Fruit fly (Drosophila melanogaster) whole organism, embryonic: ENCODE results near the gene ppk24.

ENCODE experiments used
- CG10209 ChIP-seq: fragments of 200-800 bp; sonication (Bioruptor generic); optimal IDR thresholded peaks from 3 replicates; lab custom pipeline; 2017; ENCODE audit warnings: missing biosample characterization, mild to moderate bottlenecking, missing genetic modification characterization, missing genetic modification reagents
- CG10267 ChIP-seq: fragments of 200-800 bp; sonication (Bioruptor generic); optimal IDR thresholded peaks from 2 replicates; lab custom pipeline; 2018; ENCODE audit warnings: missing biosample characterization, mild to moderate bottlenecking, missing genetic modification characterization, moderate library complexity
- CG10274 ChIP-seq: fragments of 200-800 bp; sonication (Bioruptor generic); optimal IDR thresholded peaks from 3 replicates; lab custom pipeline; 2017; ENCODE audit warnings: missing biosample characterization, mild to moderate bottlenecking, missing genetic modification characterization
- CG11696 ChIP-seq: fragments of 200-800 bp; sonication (Bioruptor generic); IDR thresholded peaks from 2 replicates; pipeline ENCODE4 v1.3.6; 2022; ENCODE audit warnings: missing biosample characterization, missing genetic modification characterization
- CG12391 ChIP-seq: fragments of 200-800 bp; sonication (Bioruptor generic); optimal IDR thresholded peaks from 3 replicates; lab custom pipeline; 2018; ENCODE audit warnings: missing biosample characterization, mild to moderate bottlenecking, missing genetic modification characterization, moderate library complexity
- CG13775 ChIP-seq: fragments of 200-800 bp; sonication (Bioruptor generic); optimal IDR thresholded peaks from 3 replicates; lab custom pipeline; 2017; ENCODE audit warnings: missing biosample characterization, mild to moderate bottlenecking, missing genetic modification characterization
- CG1647 ChIP-seq: fragments of 200-800 bp; sonication (Bioruptor generic); optimal IDR thresholded peaks from 3 replicates; lab custom pipeline; 2016; ENCODE audit warnings: missing biosample characterization, missing genetic modification characterization
- CG16863 ChIP-seq: fragments of 200-800 bp; sonication (Bioruptor generic); optimal IDR thresholded peaks from 3 replicates; lab custom pipeline; 2016; ENCODE audit warnings: missing biosample characterization, missing genetic modification characterization
- CG17361 ChIP-seq: fragments of 200-800 bp; sonication (Bioruptor generic); IDR thresholded peaks from 3 replicates; pipeline ENCODE4 v1.3.6; 2022; ENCODE audit warnings: missing biosample characterization, missing genetic modification characterization
- CG17568 ChIP-seq: fragments of 200-800 bp; sonication (Bioruptor generic); optimal IDR thresholded peaks from 2 replicates; lab custom pipeline; 2018; ENCODE audit warnings: missing biosample characterization, mild to moderate bottlenecking, missing genetic modification characterization, moderate library complexity
- CG17829 ChIP-seq: fragments of 200-800 bp; optimal IDR thresholded peaks from 2 replicates; lab custom pipeline; 2019; ENCODE audit warnings: missing biosample characterization, mild to moderate bottlenecking, missing genetic modification characterization, moderate library complexity
- CG2712 ChIP-seq: fragments of 200-800 bp; optimal IDR thresholded peaks from 3 replicates; lab custom pipeline; 2019; ENCODE audit warnings: missing biosample characterization, mild to moderate bottlenecking, missing genetic modification characterization, moderate library complexity
- CG3065 ChIP-seq: fragments of 200-800 bp; sonication (Bioruptor generic); optimal IDR thresholded peaks from 2 replicates; lab custom pipeline; 2016; ENCODE audit warnings: missing biosample characterization, missing genetic modification characterization
- CG32532 ChIP-seq: fragments of 200-800 bp; sonication (Bioruptor generic); IDR thresholded peaks from 2 replicates; pipeline ENCODE4 v1.3.6; 2022; ENCODE audit warnings: missing biosample characterization, missing genetic modification characterization
- CG34224 ChIP-seq: fragments of 200-800 bp; sonication (Bioruptor generic); IDR thresholded peaks from 3 replicates; pipeline ENCODE4 v1.3.6; 2022; ENCODE audit warnings: missing biosample characterization, missing genetic modification characterization; ENCODE audit not compliant: partially characterized antibody
- CG4707 ChIP-seq: fragments of 200-800 bp; sonication (Bioruptor generic); optimal IDR thresholded peaks from 2 replicates; lab custom pipeline; 2018; ENCODE audit warnings: missing biosample characterization, mild to moderate bottlenecking, missing genetic modification characterization, moderate library complexity
- CG5953 ChIP-seq: fragments of 200-800 bp; sonication (Bioruptor generic); IDR thresholded peaks from 2 replicates; pipeline ENCODE4 v1.3.6; 2022; ENCODE audit warnings: missing biosample characterization, missing genetic modification characterization
- CG7357 ChIP-seq: fragments of 200-800 bp; sonication (Bioruptor generic); IDR thresholded peaks from 3 replicates; pipeline ENCODE4 v1.3.6; 2022; ENCODE audit warnings: missing biosample characterization, missing genetic modification characterization
- CG7556 ChIP-seq: fragments of 200-800 bp; sonication (Bioruptor generic); optimal IDR thresholded peaks from 2 replicates; lab custom pipeline; 2017; ENCODE audit warnings: missing biosample characterization, mild to moderate bottlenecking, missing genetic modification characterization
- CG7987 ChIP-seq: fragments of 200-800 bp; sonication (Bioruptor generic); optimal IDR thresholded peaks from 2 replicates; lab custom pipeline; 2018; ENCODE audit warnings: missing biosample characterization, mild to moderate bottlenecking, missing genetic modification characterization, moderate library complexity
- CG8281 ChIP-seq: fragments of 200-800 bp; sonication (Bioruptor generic); optimal IDR thresholded peaks from 2 replicates; lab custom pipeline; 2018; ENCODE audit warnings: missing biosample characterization, mild to moderate bottlenecking, missing genetic modification characterization, moderate library complexity
- CG8290 ChIP-seq, 3 experiments: fragments of 200-800 bp; sonication (Bioruptor generic); optimal IDR thresholded peaks; 2 replicates each; lab custom pipeline; 2016 to 2019; ENCODE audit warnings: missing biosample characterization in 3 of 3, missing genetic modification characterization in 3 of 3, mild to moderate bottlenecking in 2 of 3, moderate library complexity in 1 of 3
- CG8478 ChIP-seq: fragments of >200 bp; optimal IDR thresholded peaks from 2 replicates; lab custom pipeline; 2018
- CG9817 ChIP-seq: fragments of 200-800 bp; sonication (Bioruptor generic); optimal IDR thresholded peaks from 2 replicates; lab custom pipeline; 2018; ENCODE audit warnings: missing biosample characterization, mild to moderate bottlenecking, missing genetic modification characterization, moderate library complexity
- CoRest ChIP-seq: fragments of 200-800 bp; sonication (Bioruptor generic); optimal IDR thresholded peaks from 3 replicates; lab custom pipeline; 2018; ENCODE audit warnings: missing biosample characterization, mild to moderate bottlenecking, missing genetic modification characterization, moderate library complexity
- D19B ChIP-seq: fragments of 200-800 bp; sonication (Bioruptor generic); optimal IDR thresholded peaks from 2 replicates; lab custom pipeline; 2017; ENCODE audit warnings: missing biosample characterization, mild to moderate bottlenecking, missing genetic modification characterization
- Hsf ChIP-seq: fragments of 200-800 bp; sonication (Bioruptor generic); optimal IDR thresholded peaks from 3 replicates; lab custom pipeline; 2016; ENCODE audit warnings: missing biosample characterization, missing genetic modification characterization
- MTF-1 ChIP-seq: fragments of 200-800 bp; sonication (Bioruptor generic); optimal IDR thresholded peaks from 2 replicates; lab custom pipeline; 2018; ENCODE audit warnings: missing biosample characterization, mild to moderate bottlenecking, missing genetic modification characterization, borderline replicate concordance
- NFAT ChIP-seq: fragments of 200-800 bp; sonication (Bioruptor generic); IDR thresholded peaks from 2 replicates; pipeline ENCODE4 v1.3.6; 2022; ENCODE audit warnings: missing biosample characterization, missing genetic modification characterization
- Opbp ChIP-seq: fragments of 200-800 bp; sonication (Bioruptor generic); IDR thresholded peaks from 3 replicates; pipeline ENCODE4 v1.3.6; 2022; ENCODE audit warnings: missing biosample characterization, missing genetic modification characterization; ENCODE audit not compliant: partially characterized antibody
- Ssrp ChIP-seq: fragments of 200-800 bp; sonication (Bioruptor generic); optimal IDR thresholded peaks from 2 replicates; lab custom pipeline; 2018; ENCODE audit warnings: missing biosample characterization, mild to moderate bottlenecking, missing genetic modification characterization, moderate library complexity
- ab ChIP-seq: fragments of 200-800 bp; sonication (Bioruptor generic); optimal IDR thresholded peaks from 2 replicates; lab custom pipeline; 2016; ENCODE audit warnings: missing biosample characterization, missing genetic modification characterization
- amos ChIP-seq: fragments of 200-800 bp; sonication (Bioruptor generic); IDR thresholded peaks from 2 replicates; pipeline ENCODE4 v1.3.6; 2022; ENCODE audit warnings: missing biosample characterization, missing genetic modification characterization; ENCODE audit not compliant: partially characterized antibody
- chm ChIP-seq: fragments of 200-800 bp; sonication (Bioruptor generic); IDR thresholded peaks from 2 replicates; pipeline ENCODE4 v1.3.6; 2022; ENCODE audit warnings: missing biosample characterization, missing genetic modification characterization
- corto ChIP-seq: fragments of 200-800 bp; sonication (Bioruptor generic); optimal IDR thresholded peaks from 2 replicates; lab custom pipeline; 2016; ENCODE audit warnings: missing biosample characterization, mild to moderate bottlenecking, missing genetic modification characterization, moderate library complexity
- crc ChIP-seq: fragments of 200-800 bp; sonication (Bioruptor generic); optimal IDR thresholded peaks from 2 replicates; lab custom pipeline; 2016; ENCODE audit warnings: missing biosample characterization, missing genetic modification characterization
- fd64A ChIP-seq: fragments of 200-800 bp; sonication (Bioruptor generic); optimal IDR thresholded peaks from 3 replicates; lab custom pipeline; 2018; ENCODE audit warnings: missing biosample characterization, mild to moderate bottlenecking, missing genetic modification characterization
- lmd ChIP-seq: fragments of 200-800 bp; sonication (Bioruptor generic); IDR thresholded peaks from 2 replicates; pipeline ENCODE4 v1.3.6; 2022; ENCODE audit warnings: missing biosample characterization, missing genetic modification characterization
- lola ChIP-seq, 3 experiments: fragments of >200 bp in 2 of 3; fragments of 200-800 bp in 1 of 3; sonication (Bioruptor generic) in 1 of 3; optimal IDR thresholded peaks; 2 replicates each; lab custom pipeline; 2017 to 2019; ENCODE audit warnings: missing biosample characterization in 3 of 3, missing genetic modification characterization in 3 of 3, mild to moderate bottlenecking in 1 of 3, moderate library complexity in 1 of 3
- odd ChIP-seq: fragments of 200-800 bp; sonication (Bioruptor generic); optimal IDR thresholded peaks from 2 replicates; lab custom pipeline; 2017; ENCODE audit warnings: missing biosample characterization, mild to moderate bottlenecking, missing genetic modification characterization
- pan ChIP-seq, 4 experiments: fragments of >200 bp in 3 of 4; fragments of 200-800 bp in 1 of 4; sonication (Bioruptor generic) in 1 of 4; optimal IDR thresholded peaks in 3 of 4; IDR thresholded peaks in 1 of 4; 2 replicates each; pipeline versions ENCODE4 v1.3.6 to Lab custom; 2017 to 2022; ENCODE audit warnings: missing biosample characterization in 2 of 4, missing genetic modification characterization in 2 of 4, mixed read lengths in 1 of 4
- run ChIP-seq: fragments of 200-800 bp; sonication (Bioruptor generic); optimal IDR thresholded peaks from 3 replicates; lab custom pipeline; 2018; ENCODE audit warnings: missing biosample characterization, mild to moderate bottlenecking, missing genetic modification characterization
- sens-2 ChIP-seq: fragments of 200-800 bp; sonication (Bioruptor generic); IDR thresholded peaks from 2 replicates; pipeline ENCODE4 v1.3.6; 2022; ENCODE audit warnings: missing biosample characterization, missing genetic modification characterization
- slp2 ChIP-seq: fragments of 200-800 bp; sonication (Bioruptor generic); optimal IDR thresholded peaks from 2 replicates; lab custom pipeline; 2016; ENCODE audit warnings: missing biosample characterization, missing genetic modification characterization
- sqz ChIP-seq: fragments of 200-800 bp; sonication (Bioruptor generic); optimal IDR thresholded peaks from 3 replicates; lab custom pipeline; 2018; ENCODE audit warnings: missing biosample characterization, mild to moderate bottlenecking, missing genetic modification characterization
- tgo ChIP-seq: fragments of 200-800 bp; sonication (Bioruptor generic); IDR thresholded peaks from 3 replicates; pipeline ENCODE4 v1.3.6; 2022; ENCODE audit warnings: missing biosample characterization, missing genetic modification characterization
- tx ChIP-seq: fragments of 200-800 bp; sonication (Bioruptor generic); optimal IDR thresholded peaks from 2 replicates; lab custom pipeline; 2016; ENCODE audit warnings: missing biosample characterization, missing genetic modification characterization
- unpg ChIP-seq: fragments of 200-800 bp; sonication (Bioruptor generic); optimal IDR thresholded peaks from 3 replicates; lab custom pipeline; 2018; ENCODE audit warnings: missing biosample characterization, mild to moderate bottlenecking, missing genetic modification characterization, moderate library complexity

Gene ppk24

dm6 chr3R:31222125-31222889, 43.2 kb upstream of the ppk24 start (continued):
- TF ChIP-seq CG9817 (tag; lab: Kevin White, UChicago) (peak; percentile 85), CG7987 (no peak), CG17361 (GFP tag; lab: Robert Waterston, UW) (no peak), CG8281 (tag; lab: Kevin White, UChicago) (peak; percentile 59), lmd (GFP tag; lab: Robert Waterston, UW) (no peak), CG11696 (GFP tag; lab: Robert Waterston, UW) (no peak), CG12391 (tag; lab: Kevin White, UChicago) (peak; percentile 89), CG17829 (tag; lab: Kevin White, UChicago) (peak; percentile 80), sens-2 (GFP tag; lab: Robert Waterston, UW) (no peak), CG13775 (GFP tag; lab: Kevin White, UChicago) (peak; percentile 83), CG2712 (peak; percentile 89), CG8478 (lab: Kevin White, UChicago) (no peak), CG16863 (GFP tag; lab: Kevin White, UChicago) (peak; percentile 86), CG34224 (no peak), sqz (GFP tag; lab: Kevin White, UChicago) (peak; percentile 27), CG7556 (peak; percentile 94), Hsf (GFP tag; lab: Kevin White, UChicago) (peak; percentile 88), Ssrp (peak; percentile 82), CG32532 (GFP tag; lab: Robert Waterston, UW) (no peak), CG3065 (GFP tag; lab: Kevin White, UChicago) (peak; percentile 71), CG7357 (GFP tag; lab: Robert Waterston, UW) (peak; percentile 76; the same call in 2 of the 3 replicates), CG5953 (GFP tag; lab: Robert Waterston, UW) (no peak), chm (GFP tag; lab: Robert Waterston, UW) (no peak), corto (GFP tag; lab: Kevin White, UChicago) (no peak), Opbp (GFP tag; lab: Robert Waterston, UW) (no peak), pan (optimal IDR thresholded peaks at IDR 0.05; lab: Kevin White, UChicago) (no peak), pan (GFP tag; optimal IDR thresholded peaks at IDR 0.05 in 1 of 2, IDR thresholded peaks at IDR 0.05 in 1 of 2) (no peak), CoRest (tag; lab: Kevin White, UChicago) (peak; percentile 92), tx (GFP tag; lab: Kevin White, UChicago) (peak; percentile 79), CG17568 (GFP tag; lab: Kevin White, UChicago) (peak; percentile 79), CG1647 (GFP tag; lab: Kevin White, UChicago) (peak; percentile 62), odd (GFP tag; lab: Kevin White, UChicago) (peak; percentile 74), CG8290 (GFP tag; optimal IDR thresholded peaks at IDR 0.05; lab: Kevin White, UChicago) (peak; percentile 57), CG8290 (tag; optimal IDR thresholded peaks at IDR 0.05; lab: Kevin White, UChicago) (peak in 1 of 2 experiments; percentile 81), ab (GFP tag; lab: Kevin White, UChicago) (peak; percentile 42), CG10274 (GFP tag; lab: Kevin White, UChicago) (peak; percentile 63), MTF-1 (GFP tag; lab: Kevin White, UChicago) (peak; percentile 53), run (peak; percentile 48), D19B (GFP tag; lab: Kevin White, UChicago) (peak; percentile 67), NFAT (GFP tag; lab: Robert Waterston, UW) (no peak), unpg (GFP tag; lab: Kevin White, UChicago) (peak; percentile 85), lola (GFP tag; optimal IDR thresholded peaks at IDR 0.05; lab: Kevin White, UChicago) (peak in 1 of 3 experiments; percentile 85), slp2 (GFP tag; lab: Kevin White, UChicago) (peak; percentile 86), crc (GFP tag; lab: Kevin White, UChicago) (peak; percentile 80), CG10267 (tag; lab: Kevin White, UChicago) (peak; percentile 75), CG4707 (peak; percentile 58), tgo (no peak), CG10209 (GFP tag; lab: Kevin White, UChicago) (peak; percentile 89), fd64A (GFP tag; lab: Kevin White, UChicago) (peak; percentile 53), amos (GFP tag; lab: Robert Waterston, UW) (no peak)
